Worm (Caenorhabditis elegans) whole organism, early embryonic: ENCODE measurements around the gene mul-1.

Source experiments
- aly-1 ChIP-seq: sonication (generic microtip); optimal IDR thresholded peaks from 2 replicates; lab custom pipeline; 2016; ENCODE audit warnings: missing genetic modification characterization, missing compliant biosample characterization
- ama-1 ChIP-seq: fragments of 150-350 bp; optimal IDR thresholded peaks from 2 replicates; lab custom pipeline; 2014
- ceh-13 ChIP-seq: fragments of 200-800 bp; sonication (Bioruptor generic); optimal IDR thresholded peaks from 2 replicates; lab custom pipeline; 2018; ENCODE audit warnings: mild to moderate bottlenecking, missing genetic modification characterization, missing compliant biosample characterization
- ceh-36 ChIP-seq: sonication (generic microtip); optimal IDR thresholded peaks from 2 replicates; lab custom pipeline; 2016; ENCODE audit warnings: missing genetic modification characterization, inconsistent platforms, missing compliant biosample characterization
- ets-7 ChIP-seq: sonication (generic microtip); optimal IDR thresholded peaks from 2 replicates; lab custom pipeline; 2016; ENCODE audit warnings: missing genotype, missing genetic modification characterization, missing compliant biosample characterization
- flt-1 ChIP-seq: fragments of 200-800 bp; sonication (Bioruptor generic); IDR thresholded peaks from 2 replicates; pipeline ENCODE4 v1.3.6; 2022; ENCODE audit warnings: missing genetic modification characterization, missing compliant biosample characterization
- tbx-11 ChIP-seq: fragments of 200-800 bp; sonication (Bioruptor generic); IDR thresholded peaks from 2 replicates; pipeline ENCODE4 v1.3.6; 2022; ENCODE audit warnings: missing genetic modification characterization, missing compliant biosample characterization
- tbx-37 ChIP-seq: fragments of 200-800 bp; sonication (Bioruptor generic); conservative IDR thresholded peaks from 2 replicates; pipeline ENCODE4 v1.3.6; 2022; ENCODE audit warnings: missing genetic modification reagents, missing genetic modification characterization, missing compliant biosample characterization

- TF ChIP-seq ceh-13 (GFP tag; lab: Kevin White, UChicago): no peak
- TF ChIP-seq ceh-36 (tag; lab: Kevin White, UChicago): no peak
- no peak for TF ChIP-seq tbx-11
- no peak for TF ChIP-seq ama-1 (lab: Kevin White, UChicago)
- TF ChIP-seq flt-1 (GFP tag; lab: Robert Waterston, UW): no peak
- no peak for TF ChIP-seq ets-7
- TF ChIP-seq tbx-37 (GFP tag; lab: Robert Waterston, UW): no peak
- TF ChIP-seq aly-1 (tag; lab: Kevin White, UChicago): no peak
These were observed 46.2 kb downstream of the mul-1 start for ce11 chrIV:4076690-4077295.
